Worm (Caenorhabditis elegans) whole organism, young adult: Measurements from ENCODE around the gene R11H6.2.

ENCODE experiments used
- F52B5.7 ChIP-seq: sonication (generic microtip); optimal IDR thresholded peaks from 2 replicates; lab custom pipeline; 2016; ENCODE audit warnings: mild to moderate bottlenecking, missing genetic modification characterization, missing compliant biosample characterization
- madf-8 ChIP-seq: fragments of 200-800 bp; sonication (Bioruptor generic); conservative IDR thresholded peaks from 2 replicates; pipeline ENCODE4 v1.3.6; 2022; ENCODE audit warnings: missing genetic modification reagents, missing genetic modification characterization, missing compliant biosample characterization
- mes-4 ChIP-seq: sonication (generic microtip); optimal IDR thresholded peaks from 2 replicates; lab custom pipeline; 2016; ENCODE audit warnings: missing genotype, missing genetic modification characterization, missing compliant biosample characterization
- pha-4 ChIP-seq: fragments of 150-350 bp; sonication (generic microtip); optimal IDR thresholded peaks from 2 replicates; lab custom pipeline; 2014; ENCODE audit warnings: missing biosample characterization, missing genetic modification reagents, missing genetic modification characterization
- unc-130 ChIP-seq: sonication (generic microtip); optimal IDR thresholded peaks from 2 replicates; lab custom pipeline; 2016; ENCODE audit warnings: missing genetic modification reagents, missing genetic modification characterization, missing compliant biosample characterization

DNA sequence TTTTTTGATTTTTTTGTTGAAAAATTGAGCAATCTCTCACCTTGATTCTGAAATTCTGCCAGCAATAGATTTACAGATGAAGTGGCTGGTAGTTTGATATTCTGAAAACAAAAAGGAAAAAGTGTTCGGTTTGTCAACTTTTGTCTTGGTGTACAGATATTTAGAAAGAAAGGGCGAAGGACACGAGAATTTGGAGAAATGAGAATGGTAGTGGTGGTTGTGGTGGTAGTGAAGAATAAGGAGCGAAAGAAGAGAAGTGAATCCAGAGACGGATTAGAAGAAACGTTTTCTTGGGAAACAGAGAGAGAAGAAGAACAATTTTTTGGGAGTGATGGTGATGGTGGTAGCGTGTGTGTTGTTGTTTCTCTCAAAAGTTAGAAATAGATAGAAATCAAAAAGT is 18.2 kb upstream of the R11H6.2 start, which contains the start of gene gar-3:
- no peak for TF ChIP-seq unc-130 (GFP tag; lab: Kevin White, UChicago)
- no peak for TF ChIP-seq pha-4 (tag; lab: Kevin White, UChicago)
- no peak for TF ChIP-seq mes-4
- TF ChIP-seq madf-8, result no peak
- TF ChIP-seq F52B5.7, result no peak
